Fruit fly (Drosophila melanogaster) whole organism, embryonic: ENCODE data around the gene CG15034.

Experiments
- Abd-B ChIP-seq: fragments of 200-800 bp; sonication (Bioruptor generic); optimal IDR thresholded peaks from 2 replicates; lab custom pipeline; 2018; ENCODE audit warnings: missing biosample characterization, mild to moderate bottlenecking, missing genetic modification characterization, moderate library complexity
- Asciz ChIP-seq: fragments of 200-800 bp; sonication (Bioruptor generic); optimal IDR thresholded peaks from 2 replicates; lab custom pipeline; 2017; ENCODE audit warnings: missing biosample characterization, mild to moderate bottlenecking, missing genetic modification characterization, missing genetic modification reagents
- Awh ChIP-seq: fragments of 200-800 bp; sonication (Bioruptor generic); IDR thresholded peaks from 2 replicates; pipeline ENCODE4, ENCODE4 v1.3.6; 2022; ENCODE audit warnings: missing biosample characterization, missing genetic modification characterization
- Blimp-1 ChIP-seq: fragments of 200-800 bp; sonication (Bioruptor generic); optimal IDR thresholded peaks from 3 replicates; lab custom pipeline; 2018; ENCODE audit warnings: missing biosample characterization, missing genetic modification characterization, mild to moderate bottlenecking, moderate library complexity, missing genetic modification reagents
- C15 ChIP-seq: fragments of 200-800 bp; sonication (Bioruptor generic); IDR thresholded peaks from 3 replicates; pipeline ENCODE4 v1.3.6; 2022; ENCODE audit warnings: missing biosample characterization, missing genetic modification characterization
- CG10543 ChIP-seq: fragments of 200-800 bp; sonication (Bioruptor generic); optimal IDR thresholded peaks from 3 replicates; lab custom pipeline; 2017; ENCODE audit warnings: missing biosample characterization, mild to moderate bottlenecking, missing genetic modification characterization, moderate library complexity
- CG11085 ChIP-seq: fragments of 200-800 bp; sonication (Bioruptor generic); IDR thresholded peaks from 2 replicates; pipeline ENCODE4 v1.3.6; 2022; ENCODE audit warnings: missing biosample characterization, missing genetic modification characterization
- CG13123 ChIP-seq: fragments of 200-800 bp; sonication (Bioruptor generic); optimal IDR thresholded peaks from 2 replicates; lab custom pipeline; 2016; ENCODE audit warnings: missing biosample characterization, missing genetic modification characterization
- CG15269 ChIP-seq: fragments of 200-800 bp; sonication (Bioruptor generic); optimal IDR thresholded peaks from 2 replicates; lab custom pipeline; 2018; ENCODE audit warnings: missing biosample characterization, mild to moderate bottlenecking, missing genetic modification characterization, moderate library complexity
- CG16779 ChIP-seq: fragments of 200-800 bp; sonication (Bioruptor generic); IDR thresholded peaks from 2 replicates; pipeline ENCODE4 v1.3.6; 2022; ENCODE audit warnings: missing biosample characterization, missing genetic modification characterization
- CG16815 ChIP-seq: fragments of 200-800 bp; sonication (Bioruptor generic); optimal IDR thresholded peaks from 3 replicates; lab custom pipeline; 2017; ENCODE audit warnings: missing biosample characterization, mild to moderate bottlenecking, missing genetic modification characterization
- CG18011 ChIP-seq: fragments of 200-800 bp; sonication (Bioruptor generic); optimal IDR thresholded peaks from 2 replicates; lab custom pipeline; 2017; ENCODE audit warnings: missing biosample characterization, missing genetic modification characterization, mild to moderate bottlenecking, moderate library complexity, missing genotype
- CG2678 ChIP-seq: fragments of 200-800 bp; sonication (Bioruptor generic); optimal IDR thresholded peaks from 3 replicates; lab custom pipeline; 2019; ENCODE audit warnings: missing biosample characterization, mild to moderate bottlenecking, missing genetic modification characterization, moderate library complexity
- CG2889 ChIP-seq: fragments of 200-800 bp; sonication (Bioruptor generic); IDR thresholded peaks from 3 replicates; pipeline ENCODE4 v1.3.6; 2022; ENCODE audit warnings: missing biosample characterization, missing genetic modification characterization
- CG3163 ChIP-seq: fragments of 200-800 bp; sonication (Bioruptor generic); optimal IDR thresholded peaks from 3 replicates; lab custom pipeline; 2016; ENCODE audit warnings: missing biosample characterization, missing genetic modification characterization
- CG33213 ChIP-seq: fragments of 200-800 bp; sonication (Bioruptor generic); optimal IDR thresholded peaks from 3 replicates; lab custom pipeline; 2016; ENCODE audit warnings: missing biosample characterization, missing genetic modification characterization
- CG34376 ChIP-seq: fragments of 200-800 bp; sonication (Bioruptor generic); optimal IDR thresholded peaks from 2 replicates; lab custom pipeline; 2018; ENCODE audit warnings: missing biosample characterization, mild to moderate bottlenecking, missing genetic modification characterization
- CG3995 ChIP-seq: fragments of 200-800 bp; sonication (Bioruptor generic); optimal IDR thresholded peaks from 3 replicates; lab custom pipeline; 2016; ENCODE audit warnings: missing biosample characterization, missing genetic modification characterization
- CG4707 ChIP-seq: fragments of 200-800 bp; sonication (Bioruptor generic); optimal IDR thresholded peaks from 2 replicates; lab custom pipeline; 2018; ENCODE audit warnings: missing biosample characterization, mild to moderate bottlenecking, missing genetic modification characterization, moderate library complexity
- CG5953 ChIP-seq: fragments of 200-800 bp; sonication (Bioruptor generic); IDR thresholded peaks from 2 replicates; pipeline ENCODE4 v1.3.6; 2022; ENCODE audit warnings: missing biosample characterization, missing genetic modification characterization
- CG7372 ChIP-seq: fragments of 200-800 bp; sonication (Bioruptor generic); IDR thresholded peaks from 2 replicates; pipeline ENCODE4 v1.3.6; 2022; ENCODE audit warnings: missing biosample characterization, missing genetic modification characterization
- CG7786 ChIP-seq: fragments of 200-800 bp; sonication (Bioruptor generic); optimal IDR thresholded peaks from 2 replicates; lab custom pipeline; 2016; ENCODE audit warnings: missing biosample characterization, missing genetic modification characterization
- CG8765 ChIP-seq: fragments of 200-800 bp; sonication (Bioruptor generic); IDR thresholded peaks from 2 replicates; pipeline ENCODE4 v1.3.6; 2022; ENCODE audit warnings: missing biosample characterization, missing genetic modification characterization
- Fer1 ChIP-seq: fragments of 200-800 bp; sonication (Bioruptor generic); optimal IDR thresholded peaks from 2 replicates; lab custom pipeline; 2017; ENCODE audit warnings: missing biosample characterization, mild to moderate bottlenecking, missing genetic modification characterization
- Fer3 ChIP-seq: fragments of 200-800 bp; sonication (Bioruptor generic); optimal IDR thresholded peaks from 2 replicates; lab custom pipeline; 2018; ENCODE audit warnings: missing biosample characterization, mild to moderate bottlenecking, missing genetic modification characterization, moderate library complexity
- HLHmδ ChIP-seq: fragments of 200-800 bp; sonication (Bioruptor generic); optimal IDR thresholded peaks from 2 replicates; lab custom pipeline; 2018; ENCODE audit warnings: missing biosample characterization, mild to moderate bottlenecking, missing genetic modification characterization, moderate library complexity
- Hr3 ChIP-seq: fragments of 200-800 bp; sonication (Bioruptor generic); optimal IDR thresholded peaks from 3 replicates; lab custom pipeline; 2016; ENCODE audit warnings: missing biosample characterization, missing genetic modification characterization
- Hr39 ChIP-seq: fragments of >200 bp; optimal IDR thresholded peaks from 2 replicates; lab custom pipeline; 2017
- NfI ChIP-seq: fragments of 200-800 bp; sonication (Bioruptor generic); optimal IDR thresholded peaks from 3 replicates; lab custom pipeline; 2018; ENCODE audit warnings: missing biosample characterization, mild to moderate bottlenecking, missing genetic modification characterization, moderate library complexity
- Pdp1 ChIP-seq, 2 experiments: fragments of 200-800 bp; sonication (Bioruptor generic); optimal IDR thresholded peaks; 3 replicates each; lab custom pipeline; 2016; ENCODE audit warnings: missing biosample characterization in 2 of 2, missing genetic modification characterization in 2 of 2, mild to moderate bottlenecking in 1 of 2, moderate library complexity in 1 of 2
- Ravus ChIP-seq: fragments of 200-800 bp; sonication (Bioruptor generic); IDR thresholded peaks from 2 replicates; pipeline ENCODE4 v1.3.6; 2022; ENCODE audit warnings: missing biosample characterization, missing genetic modification characterization
- Rx ChIP-seq: fragments of 200-800 bp; sonication (Bioruptor generic); IDR thresholded peaks from 2 replicates; pipeline ENCODE4 v1.3.6; 2022; ENCODE audit warnings: missing biosample characterization, missing genetic modification characterization
- Trl ChIP-seq, 3 experiments: fragments of >200 bp in 2 of 3; fragments of 200-800 bp in 1 of 3; sonication (Bioruptor generic) in 1 of 3; optimal IDR thresholded peaks; 2 replicates in 1 of 3; 3 replicates in 2 of 3; lab custom pipeline; 2016 to 2017; ENCODE audit warnings: missing biosample characterization in 1 of 3, missing genetic modification characterization in 1 of 3
- abd-A ChIP-seq: fragments of 200-800 bp; sonication (Bioruptor generic); optimal IDR thresholded peaks from 3 replicates; lab custom pipeline; 2019; ENCODE audit warnings: missing biosample characterization, mild to moderate bottlenecking, missing genetic modification characterization, moderate library complexity
- ac ChIP-seq: fragments of 200-800 bp; sonication (Bioruptor generic); optimal IDR thresholded peaks from 3 replicates; lab custom pipeline; 2017; ENCODE audit warnings: missing biosample characterization, mild to moderate bottlenecking, missing genetic modification characterization
- crol ChIP-seq: fragments of 200-800 bp; sonication (Bioruptor generic); IDR thresholded peaks from 2 replicates; pipeline ENCODE4 v1.3.6; 2022; ENCODE audit warnings: missing biosample characterization, missing genetic modification characterization
- dmrt11E ChIP-seq: fragments of 200-800 bp; sonication (Bioruptor generic); optimal IDR thresholded peaks from 3 replicates; lab custom pipeline; 2018; ENCODE audit warnings: missing biosample characterization, mild to moderate bottlenecking, missing genetic modification characterization, moderate library complexity
- emc ChIP-seq: fragments of 200-800 bp; sonication (Bioruptor generic); optimal IDR thresholded peaks from 2 replicates; lab custom pipeline; 2016; ENCODE audit warnings: missing biosample characterization, missing genetic modification characterization
- ems ChIP-seq: fragments of 200-800 bp; sonication (Bioruptor generic); optimal IDR thresholded peaks from 3 replicates; lab custom pipeline; 2016; ENCODE audit warnings: missing biosample characterization, missing genetic modification characterization
- eyg ChIP-seq: fragments of 200-800 bp; sonication (Bioruptor generic); optimal IDR thresholded peaks from 3 replicates; lab custom pipeline; 2016; ENCODE audit warnings: missing biosample characterization, missing genetic modification characterization
- gem ChIP-seq: fragments of 200-800 bp; sonication (Bioruptor generic); optimal IDR thresholded peaks from 2 replicates; lab custom pipeline; 2019; ENCODE audit warnings: missing biosample characterization, mild to moderate bottlenecking, missing genetic modification characterization, moderate library complexity
- jumu ChIP-seq: fragments of 200-800 bp; sonication (Bioruptor generic); optimal IDR thresholded peaks from 3 replicates; lab custom pipeline; 2016; ENCODE audit warnings: missing biosample characterization, missing genetic modification characterization
- lov ChIP-seq, 2 experiments: fragments of 200-800 bp in 1 of 2; fragments of >200 bp in 1 of 2; sonication (Bioruptor generic) in 1 of 2; IDR thresholded peaks in 1 of 2; optimal IDR thresholded peaks in 1 of 2; 2 replicates in 1 of 2; 3 replicates in 1 of 2; pipeline versions ENCODE4 v1.3.6 to Lab custom; 2017 to 2022; ENCODE audit warnings: missing biosample characterization in 1 of 2, missing genetic modification characterization in 1 of 2
- luna ChIP-seq: fragments of 200-800 bp; sonication (Bioruptor generic); optimal IDR thresholded peaks from 2 replicates; lab custom pipeline; 2016; ENCODE audit warnings: missing biosample characterization, missing genetic modification characterization
- odd ChIP-seq: fragments of 200-800 bp; sonication (Bioruptor generic); optimal IDR thresholded peaks from 2 replicates; lab custom pipeline; 2017; ENCODE audit warnings: missing biosample characterization, mild to moderate bottlenecking, missing genetic modification characterization
- pho ChIP-seq: fragments of 200-800 bp; sonication (Bioruptor generic); optimal IDR thresholded peaks from 2 replicates; lab custom pipeline; 2016; ENCODE audit warnings: missing biosample characterization, missing genetic modification characterization
- slbo ChIP-seq: fragments of 200-800 bp; sonication (Bioruptor generic); IDR thresholded peaks from 2 replicates; pipeline ENCODE4 v1.3.6; 2022; ENCODE audit warnings: missing biosample characterization, missing genetic modification characterization
- sob ChIP-seq: fragments of 200-800 bp; sonication (Bioruptor generic); IDR thresholded peaks from 2 replicates; pipeline ENCODE4 v1.3.6; 2022; ENCODE audit warnings: missing biosample characterization, missing genetic modification characterization

The CG15034 gene

dm6 chrX:7336121-7336961, 11.0 kb downstream of the CG15034 start (continued):
- TF ChIP-seq ac (GFP tag; lab: Kevin White, UChicago) (peak; percentile 82), CG8765 (GFP tag; lab: Robert Waterston, UW) (peak; percentile 77; the same call in 1 of the 2 replicates), Asciz (GFP tag; lab: Kevin White, UChicago) (peak; percentile 93), emc (peak; percentile 42), dmrt11E (tag; lab: Kevin White, UChicago) (peak; percentile 95), ems (GFP tag; lab: Kevin White, UChicago) (peak; percentile 88), C15 (GFP tag; lab: Robert Waterston, UW) (0 out of 3 replicates have a peak, but pooled peaks have one; percentile 33), gem (tag; lab: Kevin White, UChicago) (peak; percentile 97), lov (optimal IDR thresholded peaks at IDR 0.05; lab: Kevin White, UChicago) (no peak), lov (GFP tag; IDR thresholded peaks at IDR 0.05; lab: Robert Waterston, UW) (peak; percentile 75; the same call in 2 of the 3 replicates), slbo (GFP tag; lab: Robert Waterston, UW) (peak; percentile 70), CG5953 (GFP tag; lab: Robert Waterston, UW) (peak; percentile 71), Abd-B (GFP tag; lab: Kevin White, UChicago) (peak; percentile 71), CG33213 (GFP tag; lab: Kevin White, UChicago) (peak; percentile 85), NfI (GFP tag; lab: Kevin White, UChicago) (peak; percentile 90), Awh (GFP tag; lab: Robert Waterston, UW) (peak; percentile 88), Trl (optimal IDR thresholded peaks at IDR 0.05; lab: Kevin White, UChicago) (no peak), Trl (GFP tag; optimal IDR thresholded peaks at IDR 0.05; lab: Kevin White, UChicago) (peak; percentile 91), Rx (peak; percentile 80), CG13123 (GFP tag; lab: Kevin White, UChicago) (peak; percentile 69), abd-A (peak; percentile 16), odd (peak; percentile 81), CG11085 (GFP tag; lab: Robert Waterston, UW) (peak; percentile 68), CG7786 (GFP tag; lab: Kevin White, UChicago) (peak; percentile 87), CG16815 (peak; percentile 85), CG7372 (GFP tag; lab: Robert Waterston, UW) (peak; percentile 80), CG2678 (tag; lab: Kevin White, UChicago) (peak; percentile 94), jumu (GFP tag; lab: Kevin White, UChicago) (peak; percentile 88), luna (GFP tag; lab: Kevin White, UChicago) (peak; percentile 68), CG34376 (GFP tag; lab: Kevin White, UChicago) (no peak), eyg (GFP tag; lab: Kevin White, UChicago) (peak; percentile 68), Blimp-1 (peak; percentile 92), CG3163 (GFP tag; lab: Kevin White, UChicago) (peak; percentile 56), Hr3 (GFP tag; lab: Kevin White, UChicago) (peak; percentile 91), sob (GFP tag; lab: Robert Waterston, UW) (peak; percentile 82), Pdp1 (GFP tag; optimal IDR thresholded peaks at IDR 0.05; lab: Kevin White, UChicago) (peak; percentile 91 to 99), CG15269 (tag; lab: Kevin White, UChicago) (peak; percentile 92), CG16779 (no peak), pho (GFP tag; lab: Kevin White, UChicago) (peak; percentile 79), Fer3 (tag; lab: Kevin White, UChicago) (peak; percentile 81), CG3995 (GFP tag; lab: Kevin White, UChicago) (peak; percentile 15), Fer1 (GFP tag; lab: Kevin White, UChicago) (peak; percentile 91), CG10543 (peak; percentile 36), CG2889 (GFP tag; lab: Robert Waterston, UW) (peak; percentile 63; the same call in 2 of the 3 replicates), CG18011 (peak; percentile 61), Hr39 (no peak), Ravus (GFP tag; lab: Robert Waterston, UW) (peak; percentile 49), CG4707 (peak; percentile 88), HLHmδ (GFP tag; lab: Kevin White, UChicago) (no peak), crol (GFP tag; lab: Robert Waterston, UW) (peak; percentile 94)
